Worm (Caenorhabditis elegans) whole organism, L1 larva: ENCODE measurements around the gene dpy-26.

Experiments used
- ceh-8 ChIP-seq: fragments of 200-800 bp; sonication (Bioruptor generic); optimal IDR thresholded peaks from 2 replicates; lab custom pipeline; 2018; ENCODE audit warnings: mild to moderate bottlenecking, missing genetic modification characterization, moderate library complexity, missing compliant biosample characterization
- ceh-90 ChIP-seq: sonication (generic microtip); optimal IDR thresholded peaks from 2 replicates; lab custom pipeline; 2016; ENCODE audit warnings: missing genetic modification characterization, missing compliant biosample characterization
- lin-39 ChIP-seq: fragments of 150-350 bp; optimal IDR thresholded peaks from 2 replicates; lab custom pipeline; 2014; ENCODE audit warnings: missing biosample characterization, missing genetic modification reagents, missing genetic modification characterization
- unc-62 ChIP-seq: fragments of 150-350 bp; optimal IDR thresholded peaks from 2 replicates; lab custom pipeline; 2014; ENCODE audit warnings: missing biosample characterization, missing genetic modification reagents, missing genetic modification characterization
- unc-86 ChIP-seq: sonication (generic microtip); optimal IDR thresholded peaks from 2 replicates; lab custom pipeline; 2016; ENCODE audit warnings: missing genetic modification characterization, missing compliant biosample characterization
- vab-15 ChIP-seq: sonication (generic microtip); optimal IDR thresholded peaks from 2 replicates; lab custom pipeline; 2017; ENCODE audit warnings: missing genotype, mild to moderate bottlenecking, missing genetic modification characterization, missing compliant biosample characterization
- ztf-4 ChIP-seq: fragments of 150-350 bp; optimal IDR thresholded peaks from 2 replicates; lab custom pipeline; 2014; ENCODE audit warnings: missing biosample characterization, missing genetic modification characterization

- TF ChIP-seq unc-62 (GFP tag; lab: Kevin White, UChicago) (no peak), ceh-8 (GFP tag; lab: Kevin White, UChicago) (no peak), ceh-90 (tag; lab: Kevin White, UChicago) (no peak), vab-15 (tag; lab: Kevin White, UChicago) (no peak), unc-86 (tag; lab: Kevin White, UChicago) (no peak), lin-39 (tag; lab: Kevin White, UChicago) (no peak), ztf-4 (tag; lab: Kevin White, UChicago) (no peak)
Measured at ce11 chrIV:12428467-12428866, 22.7 kb downstream of the dpy-26 start, which contains the start of gene col-130.
